Fruit fly (Drosophila melanogaster) whole organism, embryonic: ENCODE measurements around the gene TBC1d7.

ENCODE experiments used
- Ada2b ChIP-seq: fragments of 200-800 bp; sonication (Bioruptor generic); IDR thresholded peaks from 2 replicates; pipeline ENCODE4 v1.3.6; 2022; ENCODE audit warnings: missing biosample characterization, missing genetic modification characterization
- Atf3 ChIP-seq: fragments of 200-800 bp; sonication (Bioruptor generic); optimal IDR thresholded peaks from 3 replicates; lab custom pipeline; 2016; ENCODE audit warnings: missing biosample characterization, missing genetic modification characterization
- Atf6 ChIP-seq: fragments of 200-800 bp; sonication (Bioruptor generic); IDR thresholded peaks from 2 replicates; pipeline ENCODE4 v1.3.6; 2022; ENCODE audit warnings: missing biosample characterization, missing genetic modification characterization
- B-H2 ChIP-seq: fragments of 200-800 bp; sonication (Bioruptor generic); optimal IDR thresholded peaks from 2 replicates; lab custom pipeline; 2018; ENCODE audit warnings: missing biosample characterization, mild to moderate bottlenecking, missing genetic modification characterization
- CG10274 ChIP-seq: fragments of 200-800 bp; sonication (Bioruptor generic); optimal IDR thresholded peaks from 3 replicates; lab custom pipeline; 2017; ENCODE audit warnings: missing biosample characterization, mild to moderate bottlenecking, missing genetic modification characterization
- CG11398 ChIP-seq: fragments of 200-800 bp; sonication (Bioruptor generic); optimal IDR thresholded peaks from 2 replicates; lab custom pipeline; 2016; ENCODE audit warnings: missing biosample characterization, missing genetic modification characterization
- CG11560 ChIP-seq: fragments of 200-800 bp; sonication (Bioruptor generic); IDR thresholded peaks from 3 replicates; pipeline ENCODE4 v1.3.6; 2022; ENCODE audit warnings: missing biosample characterization, missing genetic modification characterization
- CG12769 ChIP-seq: fragments of 200-800 bp; sonication (Bioruptor generic); optimal IDR thresholded peaks from 2 replicates; lab custom pipeline; 2019; ENCODE audit warnings: missing biosample characterization, mild to moderate bottlenecking, missing genetic modification characterization, moderate library complexity
- CG13424 ChIP-seq: fragments of 200-800 bp; sonication (Bioruptor generic); optimal IDR thresholded peaks from 2 replicates; lab custom pipeline; 2019; ENCODE audit warnings: missing biosample characterization, mild to moderate bottlenecking, missing genetic modification characterization, moderate library complexity
- CG14965 ChIP-seq: fragments of 200-800 bp; sonication (Bioruptor generic); optimal IDR thresholded peaks from 2 replicates; lab custom pipeline; 2016; ENCODE audit warnings: missing biosample characterization, missing genetic modification characterization, borderline replicate concordance
- CG15479 ChIP-seq: fragments of 200-800 bp; sonication (Bioruptor generic); optimal IDR thresholded peaks from 3 replicates; lab custom pipeline; 2019; ENCODE audit warnings: missing biosample characterization, mild to moderate bottlenecking, missing genetic modification characterization, moderate library complexity
- CG16815 ChIP-seq: fragments of 200-800 bp; sonication (Bioruptor generic); optimal IDR thresholded peaks from 3 replicates; lab custom pipeline; 2017; ENCODE audit warnings: missing biosample characterization, mild to moderate bottlenecking, missing genetic modification characterization
- CG17802 ChIP-seq: fragments of 200-800 bp; sonication (Bioruptor generic); optimal IDR thresholded peaks from 2 replicates; lab custom pipeline; 2018; ENCODE audit warnings: missing biosample characterization, mild to moderate bottlenecking, missing genetic modification characterization, moderate library complexity
- CG18619 ChIP-seq: fragments of 200-800 bp; sonication (Bioruptor generic); optimal IDR thresholded peaks from 3 replicates; lab custom pipeline; 2017; ENCODE audit warnings: missing biosample characterization, mild to moderate bottlenecking, missing genetic modification characterization
- CG2120 ChIP-seq: fragments of 200-800 bp; sonication (Bioruptor generic); optimal IDR thresholded peaks from 3 replicates; lab custom pipeline; 2016; ENCODE audit warnings: missing biosample characterization, missing genetic modification characterization
- CG3163 ChIP-seq: fragments of 200-800 bp; sonication (Bioruptor generic); optimal IDR thresholded peaks from 3 replicates; lab custom pipeline; 2016; ENCODE audit warnings: missing biosample characterization, missing genetic modification characterization
- CG34224 ChIP-seq: fragments of 200-800 bp; sonication (Bioruptor generic); IDR thresholded peaks from 3 replicates; pipeline ENCODE4 v1.3.6; 2022; ENCODE audit warnings: missing biosample characterization, missing genetic modification characterization; ENCODE audit not compliant: partially characterized antibody
- CG34422 ChIP-seq: fragments of 200-800 bp; sonication (Bioruptor generic); IDR thresholded peaks from 3 replicates; pipeline ENCODE4 v1.3.6; 2022; ENCODE audit warnings: missing biosample characterization, missing genetic modification characterization
- CG3726 ChIP-seq: fragments of 200-800 bp; sonication (Bioruptor generic); IDR thresholded peaks from 3 replicates; pipeline ENCODE4, ENCODE4 v1.3.6; 2022; ENCODE audit warnings: missing biosample characterization, missing genetic modification characterization
- CG4282 ChIP-seq: fragments of 200-800 bp; sonication (Bioruptor generic); optimal IDR thresholded peaks from 2 replicates; lab custom pipeline; 2016; ENCODE audit warnings: missing biosample characterization, missing genetic modification characterization
- CG6254 ChIP-seq: fragments of 200-800 bp; sonication (Bioruptor generic); optimal IDR thresholded peaks from 3 replicates; lab custom pipeline; 2017; ENCODE audit warnings: mild to moderate bottlenecking, missing biosample characterization, missing genetic modification reagents, missing genetic modification characterization
- CG6813 ChIP-seq: fragments of 200-800 bp; sonication (Bioruptor generic); optimal IDR thresholded peaks from 2 replicates; lab custom pipeline; 2017; ENCODE audit warnings: missing biosample characterization, missing genetic modification characterization, mild to moderate bottlenecking, moderate library complexity, missing genetic modification reagents
- CG9817 ChIP-seq: fragments of 200-800 bp; sonication (Bioruptor generic); optimal IDR thresholded peaks from 2 replicates; lab custom pipeline; 2018; ENCODE audit warnings: missing biosample characterization, mild to moderate bottlenecking, missing genetic modification characterization, moderate library complexity
- CG9932 ChIP-seq: fragments of 200-800 bp; sonication (Bioruptor generic); IDR thresholded peaks from 2 replicates; pipeline ENCODE4 v1.3.6; 2022; ENCODE audit warnings: missing biosample characterization, missing genetic modification characterization
- D ChIP-seq, 2 experiments: fragments of 200-800 bp in 1 of 2; fragments of >200 bp in 1 of 2; sonication (Bioruptor generic) in 1 of 2; optimal IDR thresholded peaks; 2 replicates in 1 of 2; 3 replicates in 1 of 2; lab custom pipeline; 2017; ENCODE audit warnings: mild to moderate bottlenecking in 1 of 2, missing biosample characterization in 1 of 2, missing genetic modification characterization in 1 of 2, missing genetic modification reagents in 1 of 2
- Dbx ChIP-seq: fragments of 200-800 bp; sonication (Bioruptor generic); IDR thresholded peaks from 3 replicates; pipeline ENCODE4 v1.3.6; 2022; ENCODE audit warnings: missing biosample characterization, missing genetic modification characterization
- Fer2 ChIP-seq: fragments of 200-800 bp; sonication (Bioruptor generic); optimal IDR thresholded peaks from 2 replicates; lab custom pipeline; 2018; ENCODE audit warnings: missing biosample characterization, mild to moderate bottlenecking, missing genetic modification characterization, moderate library complexity
- MESR4 ChIP-seq: fragments of 200-800 bp; sonication (Bioruptor generic); optimal IDR thresholded peaks from 2 replicates; lab custom pipeline; 2018; ENCODE audit warnings: missing biosample characterization, mild to moderate bottlenecking, missing genetic modification characterization, moderate library complexity
- NC2β ChIP-seq: fragments of 200-800 bp; sonication (Bioruptor generic); optimal IDR thresholded peaks from 2 replicates; lab custom pipeline; 2016; ENCODE audit warnings: missing biosample characterization, missing genetic modification characterization
- Ssrp ChIP-seq: fragments of 200-800 bp; sonication (Bioruptor generic); optimal IDR thresholded peaks from 2 replicates; lab custom pipeline; 2018; ENCODE audit warnings: missing biosample characterization, mild to moderate bottlenecking, missing genetic modification characterization, moderate library complexity
- amos ChIP-seq: fragments of 200-800 bp; sonication (Bioruptor generic); IDR thresholded peaks from 2 replicates; pipeline ENCODE4 v1.3.6; 2022; ENCODE audit warnings: missing biosample characterization, missing genetic modification characterization; ENCODE audit not compliant: partially characterized antibody
- ase ChIP-seq: fragments of 200-800 bp; sonication (Bioruptor generic); IDR thresholded peaks from 3 replicates; pipeline ENCODE4 v1.3.6; 2022; ENCODE audit warnings: missing biosample characterization, missing genetic modification characterization
- bsh ChIP-seq, 2 experiments: fragments of 200-800 bp; sonication (Bioruptor generic); optimal IDR thresholded peaks; 2 replicates each; lab custom pipeline; 2017 to 2018; ENCODE audit warnings: mild to moderate bottlenecking in 2 of 2, missing biosample characterization in 2 of 2, missing genetic modification characterization in 2 of 2, moderate library complexity in 1 of 2
- chn ChIP-seq: fragments of 200-800 bp; sonication (Bioruptor generic); optimal IDR thresholded peaks from 2 replicates; lab custom pipeline; 2016; ENCODE audit warnings: missing biosample characterization, missing genetic modification characterization
- dpn ChIP-seq, 2 experiments: fragments of 200-800 bp; sonication (Bioruptor generic); optimal IDR thresholded peaks; 3 replicates each; lab custom pipeline; 2016; ENCODE audit warnings: missing biosample characterization in 2 of 2, missing genetic modification characterization in 2 of 2
- emc ChIP-seq: fragments of 200-800 bp; sonication (Bioruptor generic); optimal IDR thresholded peaks from 2 replicates; lab custom pipeline; 2016; ENCODE audit warnings: missing biosample characterization, missing genetic modification characterization
- grn ChIP-seq: fragments of 200-800 bp; sonication (Bioruptor generic); optimal IDR thresholded peaks from 3 replicates; lab custom pipeline; 2017; ENCODE audit warnings: missing biosample characterization, missing genetic modification characterization
- lola ChIP-seq, 3 experiments: fragments of >200 bp in 2 of 3; fragments of 200-800 bp in 1 of 3; sonication (Bioruptor generic) in 1 of 3; optimal IDR thresholded peaks; 2 replicates each; lab custom pipeline; 2017 to 2019; ENCODE audit warnings: missing biosample characterization in 3 of 3, missing genetic modification characterization in 3 of 3, mild to moderate bottlenecking in 1 of 3, moderate library complexity in 1 of 3
- nerfin-2 ChIP-seq: fragments of 200-800 bp; sonication (Bioruptor generic); IDR thresholded peaks from 2 replicates; pipeline ENCODE4 v1.3.6; 2022; ENCODE audit warnings: missing biosample characterization, missing genetic modification characterization; ENCODE audit not compliant: partially characterized antibody
- otp ChIP-seq: fragments of 200-800 bp; sonication (Bioruptor generic); IDR thresholded peaks from 3 replicates; pipeline ENCODE4, ENCODE4 v1.3.6; 2022; ENCODE audit warnings: missing biosample characterization, missing genetic modification characterization
- ranshi ChIP-seq: fragments of 200-800 bp; sonication (Bioruptor generic); IDR thresholded peaks from 2 replicates; pipeline ENCODE4 v1.3.6; 2022; ENCODE audit warnings: missing biosample characterization, missing genetic modification characterization
- run ChIP-seq: fragments of 200-800 bp; sonication (Bioruptor generic); optimal IDR thresholded peaks from 3 replicates; lab custom pipeline; 2018; ENCODE audit warnings: missing biosample characterization, mild to moderate bottlenecking, missing genetic modification characterization
- schlank ChIP-seq: fragments of 200-800 bp; sonication (Bioruptor generic); optimal IDR thresholded peaks from 2 replicates; lab custom pipeline; 2018; ENCODE audit warnings: missing biosample characterization, mild to moderate bottlenecking, missing genetic modification characterization
- sna ChIP-seq: fragments of 200-800 bp; sonication (Bioruptor generic); IDR thresholded peaks from 2 replicates; pipeline ENCODE4 v1.3.6; 2022; ENCODE audit warnings: missing biosample characterization, missing genetic modification characterization; ENCODE audit not compliant: partially characterized antibody
- sob ChIP-seq: fragments of 200-800 bp; sonication (Bioruptor generic); IDR thresholded peaks from 2 replicates; pipeline ENCODE4 v1.3.6; 2022; ENCODE audit warnings: missing biosample characterization, missing genetic modification characterization
- ttk ChIP-seq: fragments of 200-800 bp; sonication (Bioruptor generic); IDR thresholded peaks from 2 replicates; pipeline ENCODE4 v2.1.2; 2022; ENCODE audit warnings: missing biosample characterization, missing genetic modification characterization
- unpg ChIP-seq: fragments of 200-800 bp; sonication (Bioruptor generic); optimal IDR thresholded peaks from 3 replicates; lab custom pipeline; 2018; ENCODE audit warnings: missing biosample characterization, mild to moderate bottlenecking, missing genetic modification characterization, moderate library complexity
- wor ChIP-seq: fragments of 200-800 bp; sonication (Bioruptor generic); IDR thresholded peaks from 2 replicates; pipeline ENCODE4 v1.3.6; 2022; ENCODE audit warnings: missing biosample characterization, missing genetic modification characterization
- z ChIP-seq: fragments of 200-800 bp; sonication (Bioruptor generic); IDR thresholded peaks from 3 replicates; pipeline ENCODE4 v1.3.6; 2022; ENCODE audit warnings: missing biosample characterization, missing genetic modification characterization
- zen ChIP-seq: fragments of 200-800 bp; sonication (Bioruptor generic); optimal IDR thresholded peaks from 3 replicates; lab custom pipeline; 2018; ENCODE audit warnings: missing biosample characterization, mild to moderate bottlenecking, missing genetic modification characterization, moderate library complexity

Gene TBC1d7

dm6 chr3R:24205935-24206334 lies 44.4 kb downstream of the TBC1d7 start (continued):
- TF ChIP-seq CG34422 (GFP tag; lab: Robert Waterston, UW) (no peak), CG6813 (no peak), NC2β (GFP tag; lab: Kevin White, UChicago) (no peak), CG17802 (tag; lab: Kevin White, UChicago) (no peak), CG16815 (GFP tag; lab: Kevin White, UChicago) (no peak), unpg (GFP tag; lab: Kevin White, UChicago) (no peak), CG9932 (GFP tag; lab: Robert Waterston, UW) (no peak), CG9817 (tag; lab: Kevin White, UChicago) (no peak), CG34224 (GFP tag; lab: Robert Waterston, UW) (no peak), CG2120 (no peak), Fer2 (tag; lab: Kevin White, UChicago) (no peak), CG18619 (GFP tag; lab: Kevin White, UChicago) (no peak), lola (GFP tag; optimal IDR thresholded peaks at IDR 0.05; lab: Kevin White, UChicago) (no peak), CG11398 (GFP tag; lab: Kevin White, UChicago) (no peak), sna (GFP tag; lab: Robert Waterston, UW) (no peak), D (optimal IDR thresholded peaks at IDR 0.05; lab: Kevin White, UChicago) (no peak), D (GFP tag; optimal IDR thresholded peaks at IDR 0.05; lab: Kevin White, UChicago) (no peak), run (tag; lab: Kevin White, UChicago) (no peak), CG6254 (GFP tag; lab: Kevin White, UChicago) (no peak), Ada2b (GFP tag; lab: Robert Waterston, UW) (no peak), CG15479 (GFP tag; lab: Kevin White, UChicago) (no peak), dpn (GFP tag; optimal IDR thresholded peaks at IDR 0.05; lab: Kevin White, UChicago) (no peak), bsh (GFP tag; optimal IDR thresholded peaks at IDR 0.05; lab: Kevin White, UChicago) (no peak), CG3163 (GFP tag; lab: Kevin White, UChicago) (no peak), ttk (GFP tag; lab: Robert Waterston, UW) (no peak), otp (GFP tag; lab: Robert Waterston, UW) (no peak), MESR4 (GFP tag; lab: Kevin White, UChicago) (no peak), Ssrp (tag; lab: Kevin White, UChicago) (peak; percentile 38), Atf6 (no peak), grn (GFP tag; lab: Kevin White, UChicago) (no peak), Atf3 (GFP tag; lab: Kevin White, UChicago) (no peak), sob (no peak), ase (GFP tag; lab: Robert Waterston, UW) (no peak), chn (no peak), CG4282 (GFP tag; lab: Kevin White, UChicago) (no peak), CG13424 (tag; lab: Kevin White, UChicago) (peak; percentile 47), CG3726 (GFP tag; lab: Robert Waterston, UW) (no peak), amos (GFP tag; lab: Robert Waterston, UW) (no peak), zen (tag; lab: Kevin White, UChicago) (no peak), CG10274 (GFP tag; lab: Kevin White, UChicago) (no peak), schlank (tag; lab: Kevin White, UChicago) (no peak), nerfin-2 (GFP tag; lab: Robert Waterston, UW) (no peak), Dbx (GFP tag; lab: Robert Waterston, UW) (no peak), z (GFP tag; lab: Robert Waterston, UW) (no peak), CG14965 (no peak), emc (GFP tag; lab: Kevin White, UChicago) (no peak), CG12769 (no peak), ranshi (GFP tag; lab: Robert Waterston, UW) (no peak), CG11560 (tag; lab: Robert Waterston, UW) (no peak), B-H2 (GFP tag; lab: Kevin White, UChicago) (no peak), wor (GFP tag; lab: Robert Waterston, UW) (peak; percentile 26; the same call in 1 of the 2 replicates)
